Worm (Caenorhabditis elegans) whole organism, L4 larva: Measurements from ENCODE around the gene pho-1.
A peak's percentile ranks its signal among the peaks of the same experiment; 100 is the strongest.

Experiments
- F26F4.8 ChIP-seq: fragments of 200-800 bp; sonication (Bioruptor generic); conservative IDR thresholded peaks from 2 replicates; pipeline ENCODE4 v1.3.6; 2022; ENCODE audit warnings: missing genetic modification characterization, missing compliant biosample characterization
- F49E8.2 ChIP-seq: sonication (generic microtip); optimal IDR thresholded peaks from 2 replicates; lab custom pipeline; 2016; ENCODE audit warnings: missing compliant biosample characterization, mild to moderate bottlenecking, missing genetic modification characterization, borderline replicate concordance
- T20F7.1 ChIP-seq: fragments of 200-800 bp; sonication (Bioruptor generic); optimal IDR thresholded peaks from 2 replicates; lab custom pipeline; 2018; ENCODE audit warnings: mild to moderate bottlenecking, missing genetic modification characterization, missing compliant biosample characterization
- Y75B8A.6 ChIP-seq: fragments of 200-800 bp; sonication (Bioruptor generic); IDR thresholded peaks from 2 replicates; pipeline ENCODE4 v1.3.6; 2022; ENCODE audit warnings: missing genetic modification reagents, missing genetic modification characterization, missing compliant biosample characterization
- ZK546.5 ChIP-seq, 2 experiments: sonication (generic microtip); optimal IDR thresholded peaks; 2 replicates each; lab custom pipeline; 2017; ENCODE audit warnings: missing biosample characterization in 2 of 2, missing genetic modification characterization in 2 of 2
- aly-2 ChIP-seq: sonication (generic microtip); optimal IDR thresholded peaks from 2 replicates; lab custom pipeline; 2018; ENCODE audit warnings: missing biosample characterization, missing genetic modification characterization
- arid-1 ChIP-seq: fragments of 200-800 bp; sonication (Bioruptor generic); conservative IDR thresholded peaks from 2 replicates; pipeline ENCODE4 v1.3.6; 2022; ENCODE audit warnings: missing genetic modification reagents, missing genetic modification characterization, missing compliant biosample characterization
- attf-4 ChIP-seq: sonication (generic microtip); optimal IDR thresholded peaks from 3 replicates; lab custom pipeline; 2017; ENCODE audit warnings: missing biosample characterization, missing genetic modification characterization
- ceh-20 ChIP-seq: fragments of 200-800 bp; sonication (Bioruptor generic); IDR thresholded peaks from 2 replicates; pipeline ENCODE4 v1.3.6; 2022; ENCODE audit warnings: missing genetic modification reagents, missing genetic modification characterization, missing compliant biosample characterization
- ceh-28 ChIP-seq: fragments of 150-350 bp; optimal IDR thresholded peaks from 2 replicates; lab custom pipeline; 2014; ENCODE audit warnings: missing biosample characterization, missing genetic modification reagents, missing genetic modification characterization
- ceh-44 ChIP-seq: fragments of 200-800 bp; sonication (Bioruptor generic); IDR thresholded peaks from 2 replicates; pipeline ENCODE4 v1.3.6; 2022; ENCODE audit warnings: missing genetic modification reagents, missing genetic modification characterization, missing compliant biosample characterization
- ceh-82 ChIP-seq: sonication (generic microtip); optimal IDR thresholded peaks from 2 replicates; lab custom pipeline; 2017; ENCODE audit warnings: missing biosample characterization, missing genetic modification characterization
- ces-1 ChIP-seq: fragments of 150-350 bp; sonication (generic microtip); optimal IDR thresholded peaks from 4 replicates; lab custom pipeline; 2014; ENCODE audit warnings: missing biosample characterization, missing genetic modification reagents, missing genetic modification characterization
- daf-12 ChIP-seq: fragments of 150-350 bp; optimal IDR thresholded peaks from 2 replicates; lab custom pipeline; 2014; ENCODE audit warnings: missing biosample characterization, missing genetic modification reagents, missing genetic modification characterization
- dmd-8 ChIP-seq: fragments of 200-800 bp; sonication (Bioruptor generic); IDR thresholded peaks from 2 replicates; pipeline ENCODE4 v1.3.6; 2022; ENCODE audit warnings: missing genetic modification characterization, missing compliant biosample characterization
- dmd-9 ChIP-seq: fragments of 200-800 bp; sonication (Bioruptor generic); IDR thresholded peaks from 2 replicates; pipeline ENCODE4 v1.3.6; 2022; ENCODE audit warnings: missing genetic modification reagents, missing genetic modification characterization, missing compliant biosample characterization
- dpl-1 ChIP-seq: fragments of 150-350 bp; optimal IDR thresholded peaks from 2 replicates; lab custom pipeline; 2014; ENCODE audit warnings: missing biosample characterization, missing genetic modification reagents, missing genetic modification characterization
- duxl-1 ChIP-seq: sonication (generic microtip); optimal IDR thresholded peaks from 2 replicates; lab custom pipeline; 2016; ENCODE audit warnings: mild to moderate bottlenecking, missing genetic modification characterization, moderate library complexity, missing compliant biosample characterization; ENCODE audit not compliant: poor library complexity
- dve-1 ChIP-seq: sonication (generic microtip); optimal IDR thresholded peaks from 2 replicates; lab custom pipeline; 2017; ENCODE audit warnings: antibody characterized with exemption, mild to moderate bottlenecking, missing genetic modification characterization, missing compliant biosample characterization; ENCODE audit not compliant: insufficient read depth
- egl-27 ChIP-seq: sonication (generic microtip); optimal IDR thresholded peaks from 3 replicates; lab custom pipeline; 2017; ENCODE audit warnings: missing biosample characterization, missing genetic modification reagents, missing genetic modification characterization
- fos-1 ChIP-seq: fragments of 150-350 bp; optimal IDR thresholded peaks from 2 replicates; lab custom pipeline; 2014; ENCODE audit warnings: missing biosample characterization, missing genetic modification characterization
- hlh-30 ChIP-seq: sonication (generic microtip); optimal IDR thresholded peaks from 2 replicates; lab custom pipeline; 2017; ENCODE audit warnings: antibody characterized with exemption, mild to moderate bottlenecking, missing genetic modification characterization, missing compliant biosample characterization; ENCODE audit not compliant: insufficient read depth
- hmg-1.1 ChIP-seq: fragments of 200-800 bp; sonication (Bioruptor generic); IDR thresholded peaks from 2 replicates; pipeline ENCODE4 v1.3.6; 2022; ENCODE audit warnings: missing genetic modification reagents, missing genetic modification characterization, missing compliant biosample characterization
- lin-15B ChIP-seq: fragments of 150-350 bp; sonication (generic microtip); optimal IDR thresholded peaks from 3 replicates; lab custom pipeline; 2014; ENCODE audit warnings: missing biosample characterization, missing genetic modification characterization
- lin-38 ChIP-seq: fragments of 200-800 bp; sonication (Bioruptor generic); IDR thresholded peaks from 2 replicates; pipeline ENCODE4 v1.3.6; 2022; ENCODE audit warnings: missing genetic modification reagents, missing genetic modification characterization, missing compliant biosample characterization
- lsy-2 ChIP-seq, 2 experiments: fragments of 150-350 bp in 1 of 2; sonication (generic microtip) in 1 of 2; optimal IDR thresholded peaks; 2 replicates each; lab custom pipeline; 2014 to 2017; ENCODE audit warnings: missing biosample characterization in 2 of 2, missing genetic modification characterization in 2 of 2
- mdt-29 ChIP-seq: fragments of 200-800 bp; sonication (Bioruptor generic); IDR thresholded peaks from 2 replicates; pipeline ENCODE4 v1.3.6; 2022; ENCODE audit warnings: missing genetic modification reagents, missing genetic modification characterization, missing compliant biosample characterization
- mes-2 ChIP-seq: sonication (generic microtip); optimal IDR thresholded peaks from 2 replicates; lab custom pipeline; 2016; ENCODE audit warnings: missing genotype, mild to moderate bottlenecking, missing genetic modification characterization, missing compliant biosample characterization; ENCODE audit not compliant: poor library complexity, severe bottlenecking
- mxl-3 ChIP-seq: fragments of 200-800 bp; sonication (Bioruptor generic); optimal IDR thresholded peaks from 2 replicates; lab custom pipeline; 2018; ENCODE audit warnings: mild to moderate bottlenecking, missing genetic modification characterization, missing compliant biosample characterization
- nhr-10 ChIP-seq: fragments of 150-350 bp; optimal IDR thresholded peaks from 2 replicates; lab custom pipeline; 2014; ENCODE audit warnings: missing biosample characterization, missing genetic modification characterization
- nhr-102 ChIP-seq: sonication (generic microtip); optimal IDR thresholded peaks from 2 replicates; lab custom pipeline; 2016; ENCODE audit warnings: mild to moderate bottlenecking, missing genetic modification characterization, moderate library complexity, missing compliant biosample characterization
- nhr-237 ChIP-seq: sonication (generic microtip); optimal IDR thresholded peaks from 2 replicates; lab custom pipeline; 2017; ENCODE audit warnings: missing biosample characterization, missing genetic modification characterization
- nhr-25 ChIP-seq: sonication (generic microtip); optimal IDR thresholded peaks from 2 replicates; lab custom pipeline; 2017; ENCODE audit warnings: missing genetic modification characterization, mild to moderate bottlenecking, missing compliant biosample characterization, antibody characterized with exemption, moderate library complexity, borderline replicate concordance; ENCODE audit not compliant: insufficient read depth
- nhr-28 ChIP-seq: fragments of 150-350 bp; optimal IDR thresholded peaks from 2 replicates; lab custom pipeline; 2014; ENCODE audit warnings: missing biosample characterization, missing genetic modification characterization
- nhr-41 ChIP-seq: fragments of 200-800 bp; sonication (Bioruptor generic); IDR thresholded peaks from 2 replicates; pipeline ENCODE4 v1.3.6; 2022; ENCODE audit warnings: missing genetic modification reagents, missing genetic modification characterization, missing compliant biosample characterization
- pha-4 ChIP-seq, 2 experiments: fragments of 150-350 bp in 1 of 2; fragments of 200-800 bp in 1 of 2; sonication (Bioruptor generic) in 1 of 2; IDR thresholded peaks in 1 of 2; optimal IDR thresholded peaks in 1 of 2; 2 replicates each; pipeline versions ENCODE4 v1.3.6 to Lab custom; 2014 to 2022; ENCODE audit warnings: missing genetic modification characterization in 2 of 2, missing genetic modification reagents in 2 of 2, missing biosample characterization in 1 of 2, missing compliant biosample characterization in 1 of 2
- php-3 ChIP-seq: fragments of 200-800 bp; sonication (Bioruptor generic); IDR thresholded peaks from 2 replicates; pipeline ENCODE4 v1.3.6; 2022; ENCODE audit warnings: missing genetic modification reagents, missing genetic modification characterization, missing compliant biosample characterization
- pqm-1 ChIP-seq: sonication (generic microtip); optimal IDR thresholded peaks from 2 replicates; lab custom pipeline; 2017; ENCODE audit warnings: missing biosample characterization, missing genetic modification characterization
- sdz-12 ChIP-seq: fragments of 200-800 bp; sonication (Bioruptor generic); optimal IDR thresholded peaks from 2 replicates; lab custom pipeline; 2018; ENCODE audit warnings: mild to moderate bottlenecking, missing genetic modification characterization, missing compliant biosample characterization
- skn-1 ChIP-seq: fragments of 150-350 bp; optimal IDR thresholded peaks from 2 replicates; lab custom pipeline; 2014; ENCODE audit warnings: missing biosample characterization, missing genetic modification characterization
- snpc-1.2 ChIP-seq: fragments of 200-800 bp; sonication (Bioruptor generic); IDR thresholded peaks from 2 replicates; pipeline ENCODE4 v1.3.6; 2022; ENCODE audit warnings: missing genetic modification reagents, missing genetic modification characterization, missing compliant biosample characterization
- snpc-4 ChIP-seq: fragments of 150-350 bp; optimal IDR thresholded peaks from 2 replicates; lab custom pipeline; 2014; ENCODE audit warnings: missing biosample characterization, missing genetic modification characterization
- spr-3 ChIP-seq: fragments of 200-800 bp; sonication (Bioruptor generic); optimal IDR thresholded peaks from 2 replicates; lab custom pipeline; 2018; ENCODE audit warnings: mild to moderate bottlenecking, missing genetic modification characterization, missing compliant biosample characterization
- tra-1 ChIP-seq: fragments of 200-800 bp; sonication (Bioruptor generic); IDR thresholded peaks from 2 replicates; pipeline ENCODE4 v1.3.6; 2022; ENCODE audit warnings: missing genetic modification reagents, missing genetic modification characterization, missing compliant biosample characterization
- vab-7 ChIP-seq: fragments of 200-800 bp; sonication (Bioruptor generic); IDR thresholded peaks from 2 replicates; pipeline ENCODE4 v1.3.6; 2022; ENCODE audit warnings: missing genetic modification reagents, missing genetic modification characterization, missing compliant biosample characterization
- zag-1 ChIP-seq: fragments of 150-350 bp; optimal IDR thresholded peaks from 2 replicates; lab custom pipeline; 2014; ENCODE audit warnings: missing biosample characterization, missing genetic modification characterization
- zfp-2 ChIP-seq: sonication (generic microtip); optimal IDR thresholded peaks from 2 replicates; lab custom pipeline; 2016; ENCODE audit warnings: mild to moderate bottlenecking, missing genetic modification characterization, missing compliant biosample characterization
- zip-11 ChIP-seq: fragments of 200-800 bp; sonication (Bioruptor generic); IDR thresholded peaks from 2 replicates; pipeline ENCODE4 v1.3.6; 2022; ENCODE audit warnings: missing genetic modification characterization, missing compliant biosample characterization
- ztf-7 ChIP-seq: fragments of 150-350 bp; optimal IDR thresholded peaks from 2 replicates; lab custom pipeline; 2014; ENCODE audit warnings: missing biosample characterization, missing genetic modification characterization

pho-1 gene

DNA sequence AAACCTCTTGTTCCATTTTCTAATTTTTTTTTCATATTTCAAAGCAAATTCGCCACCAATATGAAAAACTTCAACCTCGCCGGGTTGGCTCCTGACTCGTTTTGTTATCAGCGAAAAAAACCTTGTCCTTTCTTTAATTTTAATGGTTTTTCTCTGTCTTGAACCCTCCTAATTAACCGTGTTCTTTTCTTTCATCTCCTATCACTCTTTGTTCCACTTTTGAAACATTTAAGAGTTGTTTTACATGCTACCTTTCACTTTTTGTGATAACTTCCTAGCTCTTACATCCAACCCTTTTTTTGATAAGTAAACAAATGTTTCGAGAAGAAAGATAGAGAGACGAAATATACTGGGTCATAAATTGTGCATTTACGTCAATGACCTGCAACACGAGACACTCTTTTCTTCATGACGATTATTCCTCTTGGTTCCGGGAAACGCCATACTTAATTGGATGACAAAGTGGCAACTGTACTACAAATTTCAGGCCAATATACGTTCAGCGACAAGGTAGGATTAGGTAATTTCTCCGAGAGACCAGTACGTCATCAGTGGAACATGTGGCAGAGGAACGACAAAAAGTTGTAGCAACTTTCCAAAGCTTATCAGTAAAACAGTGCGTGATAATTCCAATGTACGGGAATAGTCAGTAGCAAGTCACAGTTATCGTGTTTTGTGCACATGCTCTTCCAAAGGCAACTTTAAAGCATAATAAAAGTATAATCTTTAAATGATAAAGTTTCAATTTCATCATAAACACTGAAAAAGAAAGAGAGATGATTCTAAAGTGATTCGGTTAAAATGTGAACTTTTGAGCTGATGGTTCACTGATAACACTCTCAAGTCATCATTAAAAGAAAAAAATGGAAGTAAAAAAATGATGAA lies 50.7 kb downstream of the pho-1 start:
- TF ChIP-seq skn-1 (tag; lab: Kevin White, UChicago) (no peak), lsy-2 (tag; optimal IDR thresholded peaks at IDR 0.05; lab: Kevin White, UChicago) (no peak), nhr-237 (no peak), snpc-4 (tag; lab: Kevin White, UChicago) (no peak), F49E8.2 (tag; lab: Kevin White, UChicago) (no peak), vab-7 (GFP tag; lab: Robert Waterston, UW) (no peak), mxl-3 (GFP tag; lab: Kevin White, UChicago) (peak; percentile 29), php-3 (GFP tag; lab: Robert Waterston, UW) (peak; percentile 92), spr-3 (GFP tag; lab: Kevin White, UChicago) (no peak), mes-2 (tag; lab: Kevin White, UChicago) (peak; percentile 20), ZK546.5 (tag; optimal IDR thresholded peaks at IDR 0.05; lab: Kevin White, UChicago) (no peak), nhr-28 (tag; lab: Kevin White, UChicago) (peak; percentile 51), ces-1 (GFP tag; lab: Kevin White, UChicago) (no peak), ceh-20 (GFP tag; lab: Robert Waterston, UW) (no peak), dmd-8 (GFP tag; lab: Robert Waterston, UW) (no peak), ceh-82 (tag; lab: Kevin White, UChicago) (no peak), duxl-1 (tag; lab: Kevin White, UChicago) (peak; percentile 5), dpl-1 (GFP tag; lab: Kevin White, UChicago) (no peak), nhr-41 (GFP tag; lab: Robert Waterston, UW) (no peak), hmg-1.1 (no peak), lin-15B (tag; lab: Kevin White, UChicago) (no peak), daf-12 (tag; lab: Kevin White, UChicago) (no peak), egl-27 (no peak), nhr-102 (tag; lab: Kevin White, UChicago) (peak; percentile 51), snpc-1.2 (GFP tag; lab: Robert Waterston, UW) (no peak), dve-1 (tag; lab: Kevin White, UChicago) (peak; percentile 82), tra-1 (GFP tag; lab: Robert Waterston, UW) (peak; percentile 79), zag-1 (tag; lab: Kevin White, UChicago) (no peak), nhr-25 (tag; lab: Kevin White, UChicago) (no peak), lin-38 (no peak), mdt-29 (GFP tag; lab: Robert Waterston, UW) (no peak), zfp-2 (tag; lab: Kevin White, UChicago) (no peak), arid-1 (GFP tag; lab: Robert Waterston, UW) (no peak), hlh-30 (tag; lab: Kevin White, UChicago) (no peak), ceh-28 (tag; lab: Kevin White, UChicago) (no peak), ztf-7 (tag; lab: Kevin White, UChicago) (no peak), dmd-9 (GFP tag; lab: Robert Waterston, UW) (no peak), Y75B8A.6 (GFP tag; lab: Robert Waterston, UW) (no peak), nhr-10 (tag; lab: Kevin White, UChicago) (no peak), pha-4 (GFP tag; IDR thresholded peaks at IDR 0.05; lab: Robert Waterston, UW) (0 out of 2 replicates have a peak, but pooled peaks have one; percentile 28), pha-4 (tag; optimal IDR thresholded peaks at IDR 0.05; lab: Kevin White, UChicago) (no peak), ceh-44 (GFP tag; lab: Robert Waterston, UW) (no peak), fos-1 (tag; lab: Kevin White, UChicago) (no peak), T20F7.1 (GFP tag; lab: Kevin White, UChicago) (peak; percentile 5), pqm-1 (tag; lab: Kevin White, UChicago) (peak; percentile 86), attf-4 (tag; lab: Kevin White, UChicago) (no peak), F26F4.8 (GFP tag; lab: Robert Waterston, UW) (no peak), zip-11 (GFP tag; lab: Robert Waterston, UW) (no peak), aly-2 (tag; lab: Kevin White, UChicago) (no peak), sdz-12 (GFP tag; lab: Kevin White, UChicago) (no peak)
